Worm (Caenorhabditis elegans) whole organism, mixed stage, embryonic: ENCODE data around the gene hum-10.
A peak's percentile ranks its signal among the peaks of the same experiment; 100 is the strongest.

Source experiments
- M03D4.4 ChIP-seq: sonication (generic microtip); optimal IDR thresholded peaks from 2 replicates; lab custom pipeline; 2017; ENCODE audit warnings: mild to moderate bottlenecking, missing genetic modification characterization, missing compliant biosample characterization
- bed-3 ChIP-seq: fragments of 200-800 bp; sonication (Bioruptor generic); optimal IDR thresholded peaks from 3 replicates; lab custom pipeline; 2018; ENCODE audit warnings: mild to moderate bottlenecking, missing genetic modification characterization, moderate library complexity, missing compliant biosample characterization
- blmp-1 ChIP-seq: fragments of 150-350 bp; optimal IDR thresholded peaks from 2 replicates; lab custom pipeline; 2014; ENCODE audit warnings: missing biosample characterization, missing genetic modification characterization
- ceh-39 ChIP-seq: fragments of 150-350 bp; optimal IDR thresholded peaks from 2 replicates; lab custom pipeline; 2014; ENCODE audit warnings: missing biosample characterization, missing genetic modification characterization
- ceh-43 ChIP-seq: fragments of 200-800 bp; sonication (Bioruptor generic); optimal IDR thresholded peaks from 2 replicates; lab custom pipeline; 2018; ENCODE audit warnings: mild to moderate bottlenecking, missing genetic modification characterization, moderate library complexity, missing compliant biosample characterization
- ceh-83 ChIP-seq: fragments of 200-800 bp; sonication (Bioruptor generic); optimal IDR thresholded peaks from 2 replicates; lab custom pipeline; 2018; ENCODE audit warnings: mild to moderate bottlenecking, missing genetic modification characterization, missing compliant biosample characterization
- ces-1 ChIP-seq: fragments of 150-350 bp; optimal IDR thresholded peaks from 2 replicates; lab custom pipeline; 2014; ENCODE audit warnings: missing biosample characterization, missing genetic modification reagents, missing genetic modification characterization
- cnd-1 ChIP-seq: fragments of 200-800 bp; sonication (Bioruptor generic); optimal IDR thresholded peaks from 2 replicates; lab custom pipeline; 2018; ENCODE audit warnings: mild to moderate bottlenecking, missing genetic modification characterization, missing compliant biosample characterization
- drap-1 ChIP-seq: fragments of 200-800 bp; sonication (Bioruptor generic); optimal IDR thresholded peaks from 3 replicates; lab custom pipeline; 2018; ENCODE audit warnings: mild to moderate bottlenecking, missing genetic modification characterization, missing compliant biosample characterization
- elt-1 ChIP-seq: sonication (generic microtip); optimal IDR thresholded peaks from 2 replicates; lab custom pipeline; 2017; ENCODE audit warnings: missing genetic modification characterization, mild to moderate bottlenecking, missing compliant biosample characterization, antibody characterized with exemption, moderate library complexity, borderline replicate concordance; ENCODE audit not compliant: insufficient read depth
- elt-3 ChIP-seq: fragments of 150-350 bp; optimal IDR thresholded peaks from 2 replicates; lab custom pipeline; 2014; ENCODE audit warnings: missing biosample characterization, missing genetic modification characterization
- flh-1 ChIP-seq: fragments of 200-800 bp; sonication (Bioruptor generic); optimal IDR thresholded peaks from 2 replicates; lab custom pipeline; 2018; ENCODE audit warnings: mild to moderate bottlenecking, missing genetic modification characterization, moderate library complexity, missing compliant biosample characterization
- ham-2 ChIP-seq: fragments of 200-800 bp; sonication (Bioruptor generic); optimal IDR thresholded peaks from 2 replicates; lab custom pipeline; 2018; ENCODE audit warnings: mild to moderate bottlenecking, missing genetic modification characterization, missing compliant biosample characterization
- lin-13 ChIP-seq: fragments of 150-350 bp; optimal IDR thresholded peaks from 2 replicates; lab custom pipeline; 2014; ENCODE audit warnings: missing biosample characterization, missing genetic modification characterization
- lsy-2 ChIP-seq: fragments of 150-350 bp; optimal IDR thresholded peaks from 2 replicates; lab custom pipeline; 2014; ENCODE audit warnings: missing biosample characterization, missing genetic modification characterization
- mab-5 ChIP-seq: fragments of 150-350 bp; optimal IDR thresholded peaks from 2 replicates; lab custom pipeline; 2014; ENCODE audit warnings: missing biosample characterization, missing genetic modification characterization
- mls-2 ChIP-seq: sonication (generic microtip); optimal IDR thresholded peaks from 2 replicates; lab custom pipeline; 2016; ENCODE audit warnings: mild to moderate bottlenecking, missing genetic modification characterization, moderate library complexity, missing compliant biosample characterization
- nhr-12 ChIP-seq: fragments of 150-350 bp; optimal IDR thresholded peaks from 2 replicates; lab custom pipeline; 2014; ENCODE audit warnings: missing biosample characterization, missing genetic modification characterization
- nhr-2 ChIP-seq: fragments of 150-350 bp; optimal IDR thresholded peaks from 2 replicates; lab custom pipeline; 2014; ENCODE audit warnings: missing biosample characterization, missing genetic modification characterization
- nhr-237 ChIP-seq: fragments of 150-350 bp; optimal IDR thresholded peaks from 2 replicates; lab custom pipeline; 2014; ENCODE audit warnings: missing biosample characterization, missing genetic modification characterization
- nhr-28 ChIP-seq: fragments of 150-350 bp; optimal IDR thresholded peaks from 2 replicates; lab custom pipeline; 2014; ENCODE audit warnings: missing biosample characterization, missing genetic modification characterization
- pha-4 ChIP-seq: fragments of 150-350 bp; optimal IDR thresholded peaks from 2 replicates; lab custom pipeline; 2018; ENCODE audit warnings: missing biosample characterization, missing genetic modification reagents, missing genetic modification characterization
- sem-2 ChIP-seq: fragments of 200-800 bp; sonication (Bioruptor generic); optimal IDR thresholded peaks from 2 replicates; lab custom pipeline; 2018; ENCODE audit warnings: mild to moderate bottlenecking, missing genetic modification characterization, missing compliant biosample characterization
- snpc-4 ChIP-seq: fragments of 150-350 bp; optimal IDR thresholded peaks from 2 replicates; lab custom pipeline; 2014; ENCODE audit warnings: missing biosample characterization, missing genetic modification characterization
- tbx-8 ChIP-seq: fragments of 200-800 bp; sonication (Bioruptor generic); optimal IDR thresholded peaks from 2 replicates; lab custom pipeline; 2018; ENCODE audit warnings: mild to moderate bottlenecking, missing genetic modification characterization, moderate library complexity, missing compliant biosample characterization
- unc-120 ChIP-seq: sonication (generic microtip); optimal IDR thresholded peaks from 2 replicates; lab custom pipeline; 2017; ENCODE audit warnings: missing genetic modification characterization, missing compliant biosample characterization; ENCODE audit not compliant: poor library complexity, severe bottlenecking
- unc-39 ChIP-seq: fragments of 150-350 bp; optimal IDR thresholded peaks from 2 replicates; lab custom pipeline; 2014; ENCODE audit warnings: missing biosample characterization, missing genetic modification characterization
- zip-8 ChIP-seq: fragments of 150-350 bp; optimal IDR thresholded peaks from 2 replicates; lab custom pipeline; 2014; ENCODE audit warnings: missing biosample characterization, missing genetic modification characterization

The hum-10 gene

ce11 chrX:4782197-4782596 lies at the start of gene hum-10:
hum-10 (minus strand) TSS chrX:4782297.
- TF ChIP-seq sem-2 (GFP tag; lab: Kevin White, UChicago) = no peak
- no peak for TF ChIP-seq tbx-8
- TF ChIP-seq nhr-2 (tag; lab: Kevin White, UChicago) = no peak
- no peak for TF ChIP-seq nhr-12
- no peak for TF ChIP-seq mls-2
- no peak for TF ChIP-seq nhr-28 (tag; lab: Kevin White, UChicago)
- no peak for TF ChIP-seq unc-120 (tag; lab: Kevin White, UChicago)
- no peak for TF ChIP-seq elt-1 (tag; lab: Kevin White, UChicago)
- no peak for TF ChIP-seq unc-39
- TF ChIP-seq lin-13 (tag; lab: Kevin White, UChicago) = no peak
- no peak for TF ChIP-seq ces-1
- no peak for TF ChIP-seq pha-4 (tag; lab: Kevin White, UChicago)
- no peak for TF ChIP-seq M03D4.4
- no peak for TF ChIP-seq drap-1
- TF ChIP-seq ceh-39 (tag; lab: Kevin White, UChicago) = no peak
- TF ChIP-seq elt-3 (tag; lab: Kevin White, UChicago) = no peak

DNA sequence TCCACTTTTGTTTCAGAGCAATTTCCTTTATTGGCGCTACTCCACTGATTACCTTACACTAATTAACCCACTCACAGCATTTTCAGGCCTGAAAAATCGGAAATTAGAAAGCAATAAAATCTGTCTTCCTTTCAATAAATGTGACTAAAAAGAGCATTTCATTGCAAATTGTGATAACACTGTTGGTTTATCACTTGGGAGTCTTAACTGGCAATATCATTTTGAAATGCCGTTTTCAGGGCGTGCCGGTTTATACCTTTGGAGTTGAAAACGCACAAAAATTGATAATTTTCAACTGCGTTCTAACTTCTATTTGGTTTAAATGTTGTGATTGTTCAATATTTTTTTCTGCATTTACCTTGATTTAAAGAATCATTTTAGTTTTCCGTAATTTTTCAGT lies 40.2 kb upstream of the hum-10 start, which contains the start of gene R08E3.1:
Gene R08E3.1 (plus strand): TSS at position 386 of the 400 bp plus-strand sequence.
- TF ChIP-seq ceh-39 (tag; lab: Kevin White, UChicago) (no peak), flh-1 (GFP tag; lab: Kevin White, UChicago) (no peak), mls-2 (no peak), blmp-1 (tag; lab: Kevin White, UChicago) (no peak), ces-1 (no peak), bed-3 (GFP tag; lab: Kevin White, UChicago) (no peak), ceh-43 (GFP tag; lab: Kevin White, UChicago) (no peak), ham-2 (GFP tag; lab: Kevin White, UChicago) (no peak), unc-120 (tag; lab: Kevin White, UChicago) (no peak)

DNA sequence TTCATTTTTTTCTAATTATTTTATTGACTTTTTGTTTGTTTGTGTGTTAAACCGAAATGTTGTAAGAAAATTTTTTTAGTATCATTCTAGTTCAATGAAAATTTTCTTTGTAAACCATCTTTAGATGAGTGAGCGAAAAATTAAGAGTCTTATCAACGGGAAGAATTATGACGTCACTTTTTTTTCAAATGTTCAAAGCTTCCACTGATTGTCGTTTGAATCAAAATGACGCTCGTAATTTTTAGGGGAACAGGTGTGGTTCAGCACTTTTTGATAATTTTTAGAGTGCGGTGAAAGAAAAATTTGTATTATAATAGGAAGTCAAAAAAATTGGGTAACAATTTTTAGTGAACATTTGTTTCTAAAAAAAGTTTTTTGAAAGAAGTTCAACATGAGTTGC lies 39.5 kb upstream of the hum-10 start:
- TF ChIP-seq flh-1 (GFP tag; lab: Kevin White, UChicago) (no peak), zip-8 (tag; lab: Kevin White, UChicago) (peak; percentile 22), unc-120 (tag; lab: Kevin White, UChicago) (no peak), nhr-237 (tag; lab: Kevin White, UChicago) (no peak), elt-1 (tag; lab: Kevin White, UChicago) (no peak), mls-2 (no peak)

DNA sequence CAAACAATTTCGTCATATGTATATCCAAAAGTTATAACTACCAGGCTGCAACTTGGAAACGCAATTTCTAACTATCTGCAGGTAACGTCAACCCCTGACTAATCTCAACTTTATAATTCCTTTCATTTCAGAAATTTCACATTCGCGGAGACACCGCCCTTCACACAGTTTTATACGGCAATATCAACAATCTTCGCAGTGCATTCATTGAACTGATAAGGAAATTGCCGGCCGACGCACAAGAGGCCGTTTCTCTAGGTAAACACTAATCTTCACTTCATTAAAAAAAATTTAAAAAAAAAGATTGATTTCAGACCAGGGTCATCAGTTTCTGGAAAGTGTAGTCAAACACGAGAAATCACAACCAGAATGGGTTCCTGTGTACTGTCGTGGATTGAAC lies 36.8 kb upstream of the hum-10 start:
- TF ChIP-seq ceh-39 (tag; lab: Kevin White, UChicago) = no peak
- no peak for TF ChIP-seq flh-1 (GFP tag; lab: Kevin White, UChicago)
- no peak for TF ChIP-seq sem-2 (GFP tag; lab: Kevin White, UChicago)
- TF ChIP-seq elt-1 (tag; lab: Kevin White, UChicago) = no peak
- no peak for TF ChIP-seq snpc-4 (tag; lab: Kevin White, UChicago)
- no peak for TF ChIP-seq zip-8 (tag; lab: Kevin White, UChicago)
- no peak for TF ChIP-seq pha-4 (tag; lab: Kevin White, UChicago)
- TF ChIP-seq nhr-12 = no peak
- no peak for TF ChIP-seq lin-13 (tag; lab: Kevin White, UChicago)
- TF ChIP-seq elt-3 (tag; lab: Kevin White, UChicago) = no peak
- no peak for TF ChIP-seq nhr-237 (tag; lab: Kevin White, UChicago)
- no peak for TF ChIP-seq cnd-1
- TF ChIP-seq ceh-83 (GFP tag; lab: Kevin White, UChicago) = no peak
- no peak for TF ChIP-seq unc-39
- TF ChIP-seq ceh-43 (GFP tag; lab: Kevin White, UChicago) = no peak
- TF ChIP-seq nhr-2 (tag; lab: Kevin White, UChicago) = no peak
- TF ChIP-seq ces-1 = no peak
- TF ChIP-seq ham-2 (GFP tag; lab: Kevin White, UChicago) = no peak
- TF ChIP-seq mab-5 (tag; lab: Kevin White, UChicago) = no peak

DNA sequence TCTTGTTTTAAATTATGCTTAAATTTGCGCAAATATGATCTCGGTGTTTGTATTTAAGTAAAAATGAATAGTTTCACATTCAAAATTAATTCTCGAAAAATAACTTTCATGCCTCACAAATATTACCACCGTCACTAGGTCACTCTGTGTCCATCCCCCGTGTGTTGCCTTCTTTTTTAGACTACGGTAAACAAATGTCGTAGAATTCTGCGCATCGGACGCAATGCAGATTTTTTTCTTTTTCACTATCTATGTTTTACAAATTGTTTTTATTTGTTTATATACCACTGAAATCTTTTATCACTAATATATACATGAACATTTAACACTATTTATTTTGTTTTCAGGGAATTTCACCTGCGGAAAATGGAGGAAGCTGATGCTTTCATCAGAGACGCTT lies 36.2 kb upstream of the hum-10 start, which contains the start of gene R08E3.3:
Gene R08E3.3 (plus strand): TSS at position 342 of the 400 bp plus-strand sequence.
- TF ChIP-seq blmp-1 (tag; lab: Kevin White, UChicago) (no peak), lsy-2 (tag; lab: Kevin White, UChicago) (peak; percentile 95), ces-1 (peak; percentile 15)
